Worm (Caenorhabditis elegans) whole organism, L4 larva: ENCODE results near the gene F49C5.16.

Source experiments
- D1046.2 ChIP-seq: fragments of 200-800 bp; sonication (Bioruptor generic); IDR thresholded peaks from 2 replicates; pipeline ENCODE4 v1.3.6; 2022; ENCODE audit warnings: missing genetic modification characterization, missing compliant biosample characterization
- R02D3.7 ChIP-seq: fragments of 150-350 bp; sonication (generic microtip); optimal IDR thresholded peaks from 3 replicates; lab custom pipeline; 2014; ENCODE audit warnings: missing biosample characterization, missing genetic modification characterization
- daf-12 ChIP-seq: fragments of 150-350 bp; optimal IDR thresholded peaks from 2 replicates; lab custom pipeline; 2014; ENCODE audit warnings: missing biosample characterization, missing genetic modification reagents, missing genetic modification characterization
- lin-15B ChIP-seq: fragments of 150-350 bp; sonication (generic microtip); optimal IDR thresholded peaks from 3 replicates; lab custom pipeline; 2014; ENCODE audit warnings: missing biosample characterization, missing genetic modification characterization
- lin-39 ChIP-seq: fragments of 150-350 bp; optimal IDR thresholded peaks from 2 replicates; lab custom pipeline; 2014; ENCODE audit warnings: missing biosample characterization, missing genetic modification reagents, missing genetic modification characterization
- nhr-102 ChIP-seq: sonication (generic microtip); optimal IDR thresholded peaks from 2 replicates; lab custom pipeline; 2016; ENCODE audit warnings: mild to moderate bottlenecking, missing genetic modification characterization, moderate library complexity, missing compliant biosample characterization
- nhr-11 ChIP-seq: fragments of 150-350 bp; optimal IDR thresholded peaks from 2 replicates; lab custom pipeline; 2014; ENCODE audit warnings: missing biosample characterization, missing genetic modification characterization
- nhr-42 ChIP-seq: fragments of 200-800 bp; sonication (Bioruptor generic); IDR thresholded peaks from 2 replicates; pipeline ENCODE4 v1.3.6; 2022; ENCODE audit warnings: missing genetic modification characterization, missing compliant biosample characterization
- pha-4 ChIP-seq, 2 experiments: fragments of 150-350 bp in 1 of 2; fragments of 200-800 bp in 1 of 2; sonication (Bioruptor generic) in 1 of 2; IDR thresholded peaks in 1 of 2; optimal IDR thresholded peaks in 1 of 2; 2 replicates each; pipeline versions ENCODE4 v1.3.6 to Lab custom; 2014 to 2022; ENCODE audit warnings: missing genetic modification characterization in 2 of 2, missing genetic modification reagents in 2 of 2, missing biosample characterization in 1 of 2, missing compliant biosample characterization in 1 of 2

- TF ChIP-seq pha-4 (GFP tag; IDR thresholded peaks at IDR 0.05; lab: Robert Waterston, UW) = peak; percentile 71; the same call in 1 of the 2 replicates
- TF ChIP-seq pha-4 (tag; optimal IDR thresholded peaks at IDR 0.05; lab: Kevin White, UChicago) = no peak
- no peak for TF ChIP-seq D1046.2
- TF ChIP-seq nhr-102 = peak; percentile 85
- no peak for TF ChIP-seq daf-12 (tag; lab: Kevin White, UChicago)
- TF ChIP-seq R02D3.7 (tag; lab: Kevin White, UChicago) = no peak
- TF ChIP-seq nhr-42 (GFP tag; lab: Robert Waterston, UW) = no peak
- TF ChIP-seq lin-39 (tag; lab: Kevin White, UChicago) = no peak
- TF ChIP-seq nhr-11 (tag; lab: Kevin White, UChicago) = no peak
- no peak for TF ChIP-seq lin-15B
Measured at ce11 chrII:12518809-12519344, 28.8 kb upstream of the F49C5.16 start, which contains the start of gene srh-70.
